Worm (Caenorhabditis elegans): ENCODE results near the gene coq-6.

coq-6 gene

ce11 chrV:9346804-9347203, 10.2 kb downstream of the coq-6 start, which contains the start of the genes K07B1.7 and try-5:
TSS of gene K07B1.7 (minus strand) at chrV:9346962.
TSS of gene try-5 (plus strand) at chrV:9347044.
- TF ChIP-seq nhr-20 (tag; optimal IDR thresholded peaks at IDR 0.05) = peak; percentile 68
- TF ChIP-seq egl-13 (tag; optimal IDR thresholded peaks at IDR 0.05) = peak; percentile 25
- TF ChIP-seq nhr-28 (tag; optimal IDR thresholded peaks at IDR 0.05) = no peak
- TF ChIP-seq nhr-90 (tag; optimal IDR thresholded peaks at IDR 0.05; ENCODE audit: poor library complexity) = peak; percentile 16
- TF ChIP-seq ztf-4 (tag; optimal IDR thresholded peaks at IDR 0.05) = no peak
- TF ChIP-seq ama-1 (optimal IDR thresholded peaks at IDR 0.05) = peak; percentile 10
- no peak for TF ChIP-seq nhr-237 (tag; optimal IDR thresholded peaks at IDR 0.05)
- peak; percentile 39 for TF ChIP-seq isw-1 (GFP tag; IDR thresholded peaks at IDR 0.05)
- no peak for TF ChIP-seq mef-2 (tag; optimal IDR thresholded peaks at IDR 0.05)
- peak; percentile 68 for TF ChIP-seq xbp-1 (tag; optimal IDR thresholded peaks at IDR 0.05)
- no peak for TF ChIP-seq alr-1 (tag; optimal IDR thresholded peaks at IDR 0.05; ENCODE audit: borderline replicate concordance)
- TF ChIP-seq dsc-1 (tag; optimal IDR thresholded peaks at IDR 0.05) = peak; percentile 48
- TF ChIP-seq mep-1 (tag; optimal IDR thresholded peaks at IDR 0.05) = peak; percentile 67
- peak; percentile 12 for TF ChIP-seq jun-1 (tag; optimal IDR thresholded peaks at IDR 0.05)
- TF ChIP-seq fkh-8 (tag; optimal IDR thresholded peaks at IDR 0.05) = peak; percentile 43
- TF ChIP-seq fkh-10 (GFP tag; optimal IDR thresholded peaks at IDR 0.05) = no peak
- TF ChIP-seq lsy-2 (tag; optimal IDR thresholded peaks at IDR 0.05) = peak; percentile 70 to 90
- TF ChIP-seq nhr-11 (tag; optimal IDR thresholded peaks at IDR 0.05) = peak; percentile 36
- peak; percentile 58 for TF ChIP-seq tbx-2 (tag; optimal IDR thresholded peaks at IDR 0.05)
- TF ChIP-seq nhr-12 (tag; optimal IDR thresholded peaks at IDR 0.05) = no peak
- TF ChIP-seq nhr-85 (tag) = peak; percentile 69
- TF ChIP-seq unc-86 (tag; optimal IDR thresholded peaks at IDR 0.05) = peak; percentile 26
- peak; percentile 73 for TF ChIP-seq skn-1 (tag; optimal IDR thresholded peaks at IDR 0.05)
- peak; percentile 42 for TF ChIP-seq F16B12.6 (tag; optimal IDR thresholded peaks at IDR 0.05)
- peak; percentile 96 to 98 (median 96) for TF ChIP-seq dpl-1 (GFP tag; optimal IDR thresholded peaks at IDR 0.05)
- peak; percentile 34 for TF ChIP-seq ceh-8 (GFP tag; optimal IDR thresholded peaks at IDR 0.05)
- TF ChIP-seq lin-15B (tag; optimal IDR thresholded peaks at IDR 0.05) = peak; percentile 24
- peak; percentile 61 for TF ChIP-seq lin-13 (GFP tag; optimal IDR thresholded peaks at IDR 0.05)
- TF ChIP-seq tlp-1 (tag; optimal IDR thresholded peaks at IDR 0.05) = no peak
- TF ChIP-seq nhr-71 (tag; optimal IDR thresholded peaks at IDR 0.05) = peak; percentile 77
- peak; percentile 64 for TF ChIP-seq blmp-1 (tag; optimal IDR thresholded peaks at IDR 0.05)
- TF ChIP-seq mdl-1 (tag; optimal IDR thresholded peaks at IDR 0.05) = peak in 1 of 2 experiments; percentile 49
- peak; percentile 24 for TF ChIP-seq nhr-77 (tag; optimal IDR thresholded peaks at IDR 0.05)
- no peak for TF ChIP-seq nhr-84 (tag; optimal IDR thresholded peaks at IDR 0.05)
- TF ChIP-seq aly-2 (tag; optimal IDR thresholded peaks at IDR 0.05) = no peak
- peak in 2 of 6 experiments; percentile 0 to 46 for TF ChIP-seq elt-3 (tag; optimal IDR thresholded peaks at IDR 0.05)
- TF ChIP-seq nhr-47 (tag; optimal IDR thresholded peaks at IDR 0.05) = peak; percentile 76
- no peak for TF ChIP-seq unc-130 (tag; optimal IDR thresholded peaks at IDR 0.05)
- TF ChIP-seq swsn-7 (tag; optimal IDR thresholded peaks at IDR 0.05) = peak; percentile 56
- TF ChIP-seq fkh-4 (tag; optimal IDR thresholded peaks at IDR 0.05; ENCODE audit: borderline replicate concordance) = no peak
- peak; percentile 82 for TF ChIP-seq C16A3.4 (tag; optimal IDR thresholded peaks at IDR 0.05)
- TF ChIP-seq nhr-19 (GFP tag; conservative IDR thresholded peaks at IDR 0.05) = peak; percentile 53
- TF ChIP-seq lin-14 (GFP tag; optimal IDR thresholded peaks at IDR 0.05) = peak; percentile 68
- no peak for TF ChIP-seq aha-1 (tag; optimal IDR thresholded peaks at IDR 0.05)
- peak; percentile 99 for TF ChIP-seq lin-35 (GFP tag; optimal IDR thresholded peaks at IDR 0.05)
- TF ChIP-seq efl-1 (optimal IDR thresholded peaks at IDR 0.05) = peak; percentile 91 to 96
- peak; percentile 97 to 99 for TF ChIP-seq efl-1 (GFP tag; optimal IDR thresholded peaks at IDR 0.05 in 1 of 2)
- TF ChIP-seq ceh-82 (tag; optimal IDR thresholded peaks at IDR 0.05) = peak; percentile 45 to 72 (median 65)
- TF ChIP-seq snu-23 (GFP tag; optimal IDR thresholded peaks at IDR 0.05) = peak; percentile 79
- no peak for TF ChIP-seq C34B4.2 (tag; optimal IDR thresholded peaks at IDR 0.05)
- TF ChIP-seq irx-1 (tag; optimal IDR thresholded peaks at IDR 0.05) = peak; percentile 8
- TF ChIP-seq ceh-90 (tag; optimal IDR thresholded peaks at IDR 0.05) = no peak
- peak; percentile 74 for TF ChIP-seq rnt-1 (tag; optimal IDR thresholded peaks at IDR 0.05)
- TF ChIP-seq unc-30 (tag; optimal IDR thresholded peaks at IDR 0.05) = no peak
- no peak for TF ChIP-seq pqm-1 (tag; optimal IDR thresholded peaks at IDR 0.05)

Measured in whole organism, L1 larva.